Worm (Caenorhabditis elegans) whole organism, midembryonic: ENCODE measurements around the gene pgph-1.

Experiments
- T22C8.4 ChIP-seq: fragments of 200-800 bp; sonication (Bioruptor generic); IDR thresholded peaks from 2 replicates; pipeline ENCODE4 v1.3.6; 2022; ENCODE audit warnings: missing genetic modification characterization, missing compliant biosample characterization
- cog-1 ChIP-seq: sonication (generic microtip); optimal IDR thresholded peaks from 2 replicates; lab custom pipeline; 2016; ENCODE audit warnings: missing genetic modification characterization, missing compliant biosample characterization
- flt-1 ChIP-seq: fragments of 200-800 bp; sonication (Bioruptor generic); IDR thresholded peaks from 2 replicates; pipeline ENCODE4 v1.3.6; 2022; ENCODE audit warnings: missing genetic modification characterization, missing compliant biosample characterization
- klf-2 ChIP-seq: fragments of 200-800 bp; sonication (Bioruptor generic); conservative IDR thresholded peaks from 2 replicates; pipeline ENCODE4 v1.3.6; 2022; ENCODE audit warnings: missing genetic modification reagents, missing genetic modification characterization, missing compliant biosample characterization
- med-1 ChIP-seq: sonication (generic microtip); optimal IDR thresholded peaks from 2 replicates; lab custom pipeline; 2017; ENCODE audit warnings: missing genetic modification characterization, mild to moderate bottlenecking, missing compliant biosample characterization, antibody characterized with exemption, missing genetic modification reagents; ENCODE audit not compliant: insufficient read depth
- ref-1 ChIP-seq: fragments of 200-800 bp; sonication (Bioruptor generic); conservative IDR thresholded peaks from 2 replicates; pipeline ENCODE4 v1.3.6; 2022; ENCODE audit warnings: missing genetic modification reagents, missing genetic modification characterization, missing compliant biosample characterization
- tab-1 ChIP-seq: fragments of 200-800 bp; sonication (Bioruptor generic); IDR thresholded peaks from 2 replicates; pipeline ENCODE4 v1.3.6; 2022; ENCODE audit warnings: missing genetic modification characterization, missing compliant biosample characterization
- ztf-23 ChIP-seq: fragments of 200-800 bp; sonication (Bioruptor generic); IDR thresholded peaks from 2 replicates; pipeline ENCODE4 v1.3.6; 2022; ENCODE audit warnings: missing genetic modification reagents, missing genetic modification characterization, missing compliant biosample characterization
- ztf-29 ChIP-seq: fragments of 200-800 bp; sonication (Bioruptor generic); IDR thresholded peaks from 2 replicates; pipeline ENCODE4 v1.3.6; 2022; ENCODE audit warnings: missing genetic modification reagents, missing genetic modification characterization, missing compliant biosample characterization

ce11 chrV:5792031-5792430, 38.7 kb upstream of the pgph-1 start, which contains the start of gene ZC250.2:
- TF ChIP-seq ref-1: no peak
- TF ChIP-seq klf-2: no peak
- no peak for TF ChIP-seq tab-1 (GFP tag; lab: Robert Waterston, UW)
- no peak for TF ChIP-seq flt-1 (GFP tag; lab: Robert Waterston, UW)
- no peak for TF ChIP-seq ztf-29 (GFP tag; lab: Robert Waterston, UW)
- TF ChIP-seq ztf-23: no peak
- no peak for TF ChIP-seq T22C8.4
- no peak for TF ChIP-seq cog-1 (tag; lab: Kevin White, UChicago)
- TF ChIP-seq med-1 (GFP tag; lab: Kevin White, UChicago): no peak
